Fruit fly (Drosophila melanogaster): ENCODE measurements around the gene Mical.

dm6 chr3R:10082549-10083075 is 39.9 kb upstream of the Mical start:
- TF ChIP-seq CG8159 (tag; optimal IDR thresholded peaks at IDR 0.05) (peak; percentile 94), fd96Ca (GFP tag; IDR thresholded peaks at IDR 0.05) (peak; percentile 82), gl (tag; optimal IDR thresholded peaks at IDR 0.05) (peak; percentile 87), Pif1A (GFP tag; optimal IDR thresholded peaks at IDR 0.05) (peak; percentile 79), CG8301 (tag; optimal IDR thresholded peaks at IDR 0.05) (peak; percentile 54), CG14655 (GFP tag; optimal IDR thresholded peaks at IDR 0.05) (peak; percentile 66), CG15710 (tag; optimal IDR thresholded peaks at IDR 0.05) (peak; percentile 93), CG9948 (tag; optimal IDR thresholded peaks at IDR 0.05) (peak; percentile 94), Pif1B (GFP tag; optimal IDR thresholded peaks at IDR 0.05) (peak; percentile 73), EcR (GFP tag; optimal IDR thresholded peaks at IDR 0.05) (peak; percentile 37), D1 (tag; optimal IDR thresholded peaks at IDR 0.05) (peak; percentile 81), CG17806 (tag; optimal IDR thresholded peaks at IDR 0.05) (peak; percentile 90), CG34367 (tag; optimal IDR thresholded peaks at IDR 0.05) (peak; percentile 90), CG10348 (GFP tag; IDR thresholded peaks at IDR 0.05) (no peak)
